Fruit fly (Drosophila melanogaster): ENCODE data around the gene nrv1.
A peak's percentile ranks its signal among the peaks of the same experiment; 100 is the strongest.

nrv1 gene

dm6 chr2L:6787029-6787972 lies 640 bp upstream of the nrv1 start (continued):
- TF ChIP-seq CG6791 (GFP tag; IDR thresholded peaks at IDR 0.05; ENCODE audit: partially characterized antibody) (peak; percentile 45; the same call in 1 of the 3 replicates), Atf3 (GFP tag; optimal IDR thresholded peaks at IDR 0.05) (peak; percentile 95), CG6765 (GFP tag; optimal IDR thresholded peaks at IDR 0.05) (peak; percentile 95), zfh2 (GFP tag; optimal IDR thresholded peaks at IDR 0.05) (peak; percentile 97), Sry-δ (GFP tag; optimal IDR thresholded peaks at IDR 0.05) (peak; percentile 70), Pdp1 (GFP tag; optimal IDR thresholded peaks at IDR 0.05) (peak; percentile 90 to 97), HLH4C (GFP tag; IDR thresholded peaks at IDR 0.05; ENCODE audit: partially characterized antibody) (peak; percentile 47; the same call in 1 of the 3 replicates), btn (GFP tag; optimal IDR thresholded peaks at IDR 0.05) (peak; percentile 87), Dip3 (GFP tag; optimal IDR thresholded peaks at IDR 0.05) (peak; percentile 96), pfk (GFP tag; optimal IDR thresholded peaks at IDR 0.05) (no peak), abd-A (tag; optimal IDR thresholded peaks at IDR 0.05) (peak; percentile 95), Camta (GFP tag; optimal IDR thresholded peaks at IDR 0.05) (peak; percentile 97), CG4360 (GFP tag; IDR thresholded peaks at IDR 0.05) (peak; percentile 41; the same call in 1 of the 2 replicates), Hr3 (GFP tag; optimal IDR thresholded peaks at IDR 0.05) (peak; percentile 97), CG1792 (GFP tag; optimal IDR thresholded peaks at IDR 0.05) (peak; percentile 95), CG15073 (GFP tag; optimal IDR thresholded peaks at IDR 0.05) (peak; percentile 61), Dll (GFP tag; IDR thresholded peaks at IDR 0.05; ENCODE audit: partially characterized antibody) (0 out of 4 replicates have a peak, but pooled peaks have one; percentile 45), Side (GFP tag; optimal IDR thresholded peaks at IDR 0.05) (peak; percentile 96), CG32767 (GFP tag; IDR thresholded peaks at IDR 0.05) (peak; percentile 77), CG34376 (GFP tag; optimal IDR thresholded peaks at IDR 0.05) (peak; percentile 92), CG8359 (GFP tag; optimal IDR thresholded peaks at IDR 0.05; ENCODE audit: borderline replicate concordance) (peak; percentile 88), ham (GFP tag; IDR thresholded peaks at IDR 0.05) (peak; percentile 27), CrebB (tag; optimal IDR thresholded peaks at IDR 0.05) (peak; percentile 86), NC2β (GFP tag; optimal IDR thresholded peaks at IDR 0.05) (peak; percentile 89), CG1602 (GFP tag; optimal IDR thresholded peaks at IDR 0.05) (peak; percentile 94), CG8290 (GFP tag; optimal IDR thresholded peaks at IDR 0.05) (peak; percentile 92), CG8290 (tag; optimal IDR thresholded peaks at IDR 0.05) (peak; percentile 66 to 89), mam (GFP tag; optimal IDR thresholded peaks at IDR 0.05) (peak; percentile 96), Awh (GFP tag; IDR thresholded peaks at IDR 0.05) (peak; percentile 53), CG1603 (tag; optimal IDR thresholded peaks at IDR 0.05) (peak; percentile 78), tup (GFP tag; optimal IDR thresholded peaks at IDR 0.05) (peak; percentile 60), Nf-YB (GFP tag; optimal IDR thresholded peaks at IDR 0.05) (peak; percentile 84), pb (GFP tag; optimal IDR thresholded peaks at IDR 0.05) (peak; percentile 96), ab (GFP tag; optimal IDR thresholded peaks at IDR 0.05) (peak; percentile 70), ase (GFP tag; IDR thresholded peaks at IDR 0.05) (peak; percentile 72; the same call in 2 of the 3 replicates), HLHmδ (GFP tag; optimal IDR thresholded peaks at IDR 0.05) (no peak), CG7745 (tag; optimal IDR thresholded peaks at IDR 0.05) (no peak), ems (GFP tag; optimal IDR thresholded peaks at IDR 0.05) (peak; percentile 94), CG4730 (GFP tag; IDR thresholded peaks at IDR 0.05) (peak; percentile 79), gro (GFP tag; optimal IDR thresholded peaks at IDR 0.05) (peak; percentile 96), insv (GFP tag; optimal IDR thresholded peaks at IDR 0.05) (peak; percentile 49 to 72), CG6254 (GFP tag; optimal IDR thresholded peaks at IDR 0.05) (peak; percentile 83), CG10209 (GFP tag; optimal IDR thresholded peaks at IDR 0.05) (peak; percentile 96), bcd (GFP tag; optimal IDR thresholded peaks at IDR 0.05) (peak; percentile 97), CG13123 (GFP tag; optimal IDR thresholded peaks at IDR 0.05) (peak; percentile 90), CG13287 (GFP tag; IDR thresholded peaks at IDR 0.05; ENCODE audit: partially characterized antibody) (peak; percentile 58), CG7357 (GFP tag; IDR thresholded peaks at IDR 0.05) (peak; percentile 89), CG13894 (tag; optimal IDR thresholded peaks at IDR 0.05) (peak; percentile 47)
